Fruit fly (Drosophila melanogaster) whole organism, prepupa: ENCODE data around the gene vers.
A peak's percentile ranks its signal among the peaks of the same experiment; 100 is the strongest.

Source experiments
- Blimp-1 ChIP-seq: fragments of 200-800 bp; sonication (Bioruptor generic); optimal IDR thresholded peaks from 3 replicates; lab custom pipeline; 2017; ENCODE audit warnings: missing biosample characterization, missing genetic modification characterization, mild to moderate bottlenecking, moderate library complexity, missing genetic modification reagents
- CG10631 ChIP-seq: fragments of 200-800 bp; sonication (Bioruptor generic); optimal IDR thresholded peaks from 2 replicates; lab custom pipeline; 2016; ENCODE audit warnings: missing biosample characterization, missing genetic modification characterization
- CG11762 ChIP-seq: fragments of 200-800 bp; sonication (Bioruptor generic); optimal IDR thresholded peaks from 3 replicates; lab custom pipeline; 2016; ENCODE audit warnings: missing biosample characterization, missing genetic modification characterization; ENCODE audit not compliant: insufficient read depth
- CG11902 ChIP-seq: fragments of 200-800 bp; sonication (Bioruptor generic); optimal IDR thresholded peaks from 3 replicates; lab custom pipeline; 2016; ENCODE audit warnings: missing biosample characterization, missing genetic modification characterization
- CG15336 ChIP-seq: fragments of 200-800 bp; sonication (Bioruptor generic); IDR thresholded peaks from 2 replicates; pipeline ENCODE4 v1.3.6; 2022; ENCODE audit warnings: missing biosample characterization, missing genetic modification characterization
- CG1621 ChIP-seq: fragments of 200-800 bp; sonication (Bioruptor generic); optimal IDR thresholded peaks from 3 replicates; lab custom pipeline; 2018; ENCODE audit warnings: missing biosample characterization, mild to moderate bottlenecking, missing genetic modification characterization
- CG16779 ChIP-seq: fragments of 200-800 bp; sonication (Bioruptor generic); optimal IDR thresholded peaks from 3 replicates; lab custom pipeline; 2017; ENCODE audit warnings: missing biosample characterization, mild to moderate bottlenecking, missing genetic modification characterization
- CG3032 ChIP-seq: fragments of 200-800 bp; optimal IDR thresholded peaks from 2 replicates; lab custom pipeline; 2019; ENCODE audit warnings: missing biosample characterization, mild to moderate bottlenecking, missing genetic modification characterization, moderate library complexity
- CG31627 ChIP-seq: fragments of 200-800 bp; sonication (Bioruptor generic); optimal IDR thresholded peaks from 3 replicates; lab custom pipeline; 2016; ENCODE audit warnings: missing biosample characterization, missing genetic modification characterization
- CG3919 ChIP-seq: fragments of 200-800 bp; sonication (Bioruptor generic); optimal IDR thresholded peaks from 3 replicates; lab custom pipeline; 2016; ENCODE audit warnings: missing biosample characterization, missing genetic modification characterization
- CG6163 ChIP-seq: fragments of 200-800 bp; sonication (Bioruptor generic); IDR thresholded peaks from 3 replicates; pipeline ENCODE4 v1.3.6; 2022; ENCODE audit warnings: missing biosample characterization, missing genetic modification characterization
- CG6808 ChIP-seq: fragments of 200-800 bp; sonication (Bioruptor generic); optimal IDR thresholded peaks from 3 replicates; lab custom pipeline; 2017; ENCODE audit warnings: missing biosample characterization, missing genetic modification characterization, mild to moderate bottlenecking, moderate library complexity, missing genetic modification reagents
- CG6854 ChIP-seq: fragments of 200-800 bp; sonication (Bioruptor generic); optimal IDR thresholded peaks from 2 replicates; lab custom pipeline; 2017; ENCODE audit warnings: missing biosample characterization, mild to moderate bottlenecking, missing genetic modification characterization
- CG7368 ChIP-seq: fragments of 200-800 bp; sonication (Bioruptor generic); optimal IDR thresholded peaks from 3 replicates; lab custom pipeline; 2016; ENCODE audit warnings: missing biosample characterization, missing genetic modification characterization
- CG9139 ChIP-seq: fragments of 200-800 bp; sonication (Bioruptor generic); optimal IDR thresholded peaks from 3 replicates; lab custom pipeline; 2017; ENCODE audit warnings: missing biosample characterization, mild to moderate bottlenecking, missing genetic modification characterization
- Eip78C ChIP-seq: fragments of 200-800 bp; sonication (Bioruptor generic); peaks from one replicate; lab custom pipeline; 2016; ENCODE audit warnings: missing biosample characterization, missing genetic modification characterization
- Lpt ChIP-seq: fragments of 200-800 bp; sonication (Bioruptor generic); optimal IDR thresholded peaks from 3 replicates; lab custom pipeline; 2016; ENCODE audit warnings: missing biosample characterization, missing genetic modification characterization
- Met ChIP-seq: fragments of 200-800 bp; sonication (Bioruptor generic); optimal IDR thresholded peaks from 3 replicates; lab custom pipeline; 2016; ENCODE audit warnings: missing biosample characterization, missing genetic modification characterization
- OdsH ChIP-seq: fragments of 200-800 bp; sonication (Bioruptor generic); optimal IDR thresholded peaks from 3 replicates; lab custom pipeline; 2016; ENCODE audit warnings: missing biosample characterization, missing genetic modification characterization
- Sox102F ChIP-seq: fragments of 200-800 bp; sonication (Bioruptor generic); optimal IDR thresholded peaks from 2 replicates; lab custom pipeline; 2016; ENCODE audit warnings: missing biosample characterization, mild to moderate bottlenecking, missing genetic modification characterization
- Sox14 ChIP-seq: fragments of 200-800 bp; sonication (Bioruptor generic); optimal IDR thresholded peaks from 3 replicates; lab custom pipeline; 2016; ENCODE audit warnings: missing biosample characterization, missing genetic modification characterization
- acj6 ChIP-seq: fragments of 200-800 bp; sonication (Bioruptor generic); optimal IDR thresholded peaks from 3 replicates; lab custom pipeline; 2016; ENCODE audit warnings: missing biosample characterization, missing genetic modification characterization
- dac ChIP-seq: fragments of 200-800 bp; sonication (Bioruptor generic); optimal IDR thresholded peaks from 2 replicates; lab custom pipeline; 2017; ENCODE audit warnings: missing biosample characterization, mild to moderate bottlenecking, missing genetic modification characterization
- dsx ChIP-seq: fragments of 200-800 bp; optimal IDR thresholded peaks from 3 replicates; lab custom pipeline; 2019; ENCODE audit warnings: missing biosample characterization, mild to moderate bottlenecking, missing genetic modification characterization, moderate library complexity; ENCODE audit not compliant: poor library complexity, severe bottlenecking
- esn ChIP-seq: fragments of 200-800 bp; sonication (Bioruptor generic); optimal IDR thresholded peaks from 2 replicates; lab custom pipeline; 2016; ENCODE audit warnings: missing biosample characterization, mild to moderate bottlenecking, missing genetic modification characterization, moderate library complexity
- fd59A ChIP-seq: fragments of 200-800 bp; sonication (Bioruptor generic); optimal IDR thresholded peaks from 2 replicates; lab custom pipeline; 2017; ENCODE audit warnings: missing biosample characterization, mild to moderate bottlenecking, missing genetic modification characterization, missing genetic modification reagents
- fkh ChIP-seq: fragments of 200-800 bp; sonication (Bioruptor generic); optimal IDR thresholded peaks from 3 replicates; lab custom pipeline; 2017; ENCODE audit warnings: missing biosample characterization, mild to moderate bottlenecking, missing genetic modification characterization, moderate library complexity
- pdm3 ChIP-seq: fragments of 200-800 bp; sonication (Bioruptor generic); optimal IDR thresholded peaks from 3 replicates; lab custom pipeline; 2016; ENCODE audit warnings: missing biosample characterization, missing genetic modification characterization
- salr ChIP-seq, 2 experiments: fragments of 200-800 bp; sonication (Bioruptor generic); optimal IDR thresholded peaks; 3 replicates each; lab custom pipeline; 2016 to 2018; ENCODE audit warnings: missing biosample characterization in 2 of 2, missing genetic modification characterization in 2 of 2, mild to moderate bottlenecking in 1 of 2
- spab ChIP-seq: fragments of 200-800 bp; sonication (Bioruptor generic); optimal IDR thresholded peaks from 2 replicates; lab custom pipeline; 2017; ENCODE audit warnings: missing biosample characterization, mild to moderate bottlenecking, missing genetic modification characterization, missing genetic modification reagents
- ss ChIP-seq, 2 experiments: fragments of 200-800 bp; sonication (Bioruptor generic); optimal IDR thresholded peaks; 2 replicates in 1 of 2; 3 replicates in 1 of 2; lab custom pipeline; 2017 to 2018; ENCODE audit warnings: mild to moderate bottlenecking in 2 of 2, missing biosample characterization in 2 of 2, missing genetic modification characterization in 2 of 2, moderate library complexity in 1 of 2
- svp ChIP-seq: fragments of 200-800 bp; sonication (Bioruptor generic); peaks from one replicate; lab custom pipeline; 2016; ENCODE audit warnings: missing biosample characterization, missing genetic modification characterization
- vri ChIP-seq: fragments of 200-800 bp; sonication (Bioruptor generic); optimal IDR thresholded peaks from 3 replicates; lab custom pipeline; 2016; ENCODE audit warnings: missing biosample characterization, mild to moderate bottlenecking, missing genetic modification characterization

The vers gene

DNA sequence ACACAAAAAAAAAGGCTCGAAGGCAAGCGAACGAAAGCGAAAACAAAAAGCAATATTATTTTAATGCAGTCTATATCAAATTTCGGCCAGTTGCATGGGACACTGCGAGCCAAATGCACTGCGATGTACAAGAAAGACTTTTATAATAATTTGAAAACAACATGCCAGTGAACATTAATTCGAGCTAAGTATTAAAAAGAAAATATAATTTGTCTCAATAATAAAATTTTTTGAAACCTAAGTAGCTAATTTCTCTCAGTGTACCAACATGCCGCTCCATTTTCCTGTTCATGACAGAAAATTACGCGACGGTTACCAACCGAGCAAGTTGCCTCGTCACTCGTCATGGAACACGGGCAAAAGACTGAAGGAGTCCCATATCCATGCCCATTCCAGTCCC, 38.6 kb upstream of the vers start (continued):
- TF ChIP-seq salr (GFP tag; optimal IDR thresholded peaks at IDR 0.05; lab: Kevin White, UChicago) (peak; percentile 34 to 82), dac (GFP tag; lab: Kevin White, UChicago) (peak; percentile 51), CG11762 (peak; percentile 70), svp (GFP tag; lab: Kevin White, UChicago) (peak; percentile 86), CG16779 (peak; percentile 53), Lpt (GFP tag; lab: Kevin White, UChicago) (peak; percentile 76), CG15336 (GFP tag; lab: Robert Waterston, UW) (peak; percentile 90), CG3032 (peak; percentile 71)

DNA sequence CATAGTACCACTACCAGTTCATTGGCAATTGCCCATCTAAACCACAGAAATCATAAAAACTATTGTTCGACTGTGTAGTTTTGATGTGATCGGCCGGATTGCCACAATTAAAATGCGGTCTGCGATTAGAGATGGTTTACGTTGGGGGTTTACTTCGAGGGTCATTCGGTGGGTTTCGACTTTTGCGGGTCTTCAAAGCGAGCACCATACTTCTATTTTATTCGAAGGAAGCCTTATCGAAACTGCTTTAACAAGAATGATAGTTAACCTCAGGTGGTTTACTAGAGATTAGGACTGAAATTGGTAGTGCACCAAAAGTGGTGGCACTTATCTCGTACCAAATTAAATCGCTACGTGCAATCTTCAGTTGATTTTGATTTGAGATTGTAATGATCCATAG, 37.9 kb upstream of the vers start:
- TF ChIP-seq CG6854 (GFP tag; lab: Kevin White, UChicago) (no peak), CG16779 (no peak), CG10631 (GFP tag; lab: Kevin White, UChicago) (no peak), CG3032 (no peak), pdm3 (GFP tag; lab: Kevin White, UChicago) (no peak), svp (GFP tag; lab: Kevin White, UChicago) (no peak), dsx (GFP tag; lab: Kevin White, UChicago) (no peak), CG11902 (GFP tag; lab: Kevin White, UChicago) (no peak), dac (GFP tag; lab: Kevin White, UChicago) (no peak), Eip78C (no peak), acj6 (no peak), CG15336 (GFP tag; lab: Robert Waterston, UW) (no peak), CG1621 (no peak), Sox14 (GFP tag; lab: Kevin White, UChicago) (no peak), spab (GFP tag; lab: Kevin White, UChicago) (no peak), CG11762 (no peak), salr (GFP tag; optimal IDR thresholded peaks at IDR 0.05; lab: Kevin White, UChicago) (no peak), fkh (GFP tag; lab: Kevin White, UChicago) (no peak), CG3919 (GFP tag; lab: Kevin White, UChicago) (no peak), vri (GFP tag; lab: Kevin White, UChicago) (no peak)
- TF ChIP-seq, all 60 proteins: peak for 0

DNA sequence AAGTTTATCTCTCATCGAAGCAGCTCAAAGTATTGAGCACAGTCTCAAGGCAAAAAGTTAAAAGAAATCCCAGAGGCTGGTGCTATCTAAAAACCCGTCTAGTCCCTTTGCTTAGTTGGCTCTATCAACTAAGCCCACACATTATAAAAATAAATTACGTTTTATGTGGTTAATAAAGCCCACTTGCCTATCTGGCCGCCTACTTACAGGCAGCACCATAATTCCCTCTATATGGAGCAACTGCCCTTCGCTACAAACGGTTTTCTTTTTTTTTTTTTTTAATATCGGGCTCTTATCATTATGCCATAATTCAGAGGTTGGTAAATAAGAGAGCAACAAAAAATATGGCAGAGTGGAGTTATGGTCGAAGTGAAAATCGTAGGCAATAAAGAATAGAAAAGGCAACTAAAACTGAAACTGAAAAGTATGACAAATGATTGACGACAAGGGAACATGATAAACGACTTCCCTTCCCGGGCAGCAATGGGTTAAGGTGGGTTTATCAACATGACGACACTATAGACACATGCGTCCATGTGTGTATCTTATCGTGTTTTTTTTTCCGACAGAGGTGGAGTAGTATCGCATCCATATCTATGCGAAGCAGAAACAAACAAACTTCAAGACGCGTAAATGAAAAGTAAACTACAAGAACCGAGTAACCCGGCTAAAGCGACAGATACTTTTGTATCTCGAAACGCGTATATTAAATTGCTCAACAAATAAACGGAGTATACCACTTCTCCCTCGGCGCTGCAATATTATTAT, 37.2 kb upstream of the vers start:
- TF ChIP-seq OdsH (GFP tag; lab: Kevin White, UChicago): no peak
- TF ChIP-seq CG9139 (GFP tag; lab: Kevin White, UChicago): peak; percentile 25
- TF ChIP-seq CG3032: no peak
- peak; percentile 38 for TF ChIP-seq svp (GFP tag; lab: Kevin White, UChicago)
- TF ChIP-seq fkh (GFP tag; lab: Kevin White, UChicago): peak; percentile 91
- TF ChIP-seq Lpt (GFP tag; lab: Kevin White, UChicago): no peak
- TF ChIP-seq CG7368 (GFP tag; lab: Kevin White, UChicago): no peak
- TF ChIP-seq Met (GFP tag; lab: Kevin White, UChicago): no peak
- no peak for TF ChIP-seq CG11762
- no peak for TF ChIP-seq CG15336 (GFP tag; lab: Robert Waterston, UW)
- no peak for TF ChIP-seq CG6163
- TF ChIP-seq ss (GFP tag; optimal IDR thresholded peaks at IDR 0.05; lab: Kevin White, UChicago): peak; percentile 28 to 54
- TF ChIP-seq esn (GFP tag; lab: Kevin White, UChicago): no peak
- TF ChIP-seq fd59A (GFP tag; lab: Kevin White, UChicago): no peak
- TF ChIP-seq CG6808 (GFP tag; lab: Kevin White, UChicago): peak; percentile 28
- TF ChIP-seq Eip78C: peak; percentile 69
- no peak for TF ChIP-seq CG3919 (GFP tag; lab: Kevin White, UChicago)

DNA sequence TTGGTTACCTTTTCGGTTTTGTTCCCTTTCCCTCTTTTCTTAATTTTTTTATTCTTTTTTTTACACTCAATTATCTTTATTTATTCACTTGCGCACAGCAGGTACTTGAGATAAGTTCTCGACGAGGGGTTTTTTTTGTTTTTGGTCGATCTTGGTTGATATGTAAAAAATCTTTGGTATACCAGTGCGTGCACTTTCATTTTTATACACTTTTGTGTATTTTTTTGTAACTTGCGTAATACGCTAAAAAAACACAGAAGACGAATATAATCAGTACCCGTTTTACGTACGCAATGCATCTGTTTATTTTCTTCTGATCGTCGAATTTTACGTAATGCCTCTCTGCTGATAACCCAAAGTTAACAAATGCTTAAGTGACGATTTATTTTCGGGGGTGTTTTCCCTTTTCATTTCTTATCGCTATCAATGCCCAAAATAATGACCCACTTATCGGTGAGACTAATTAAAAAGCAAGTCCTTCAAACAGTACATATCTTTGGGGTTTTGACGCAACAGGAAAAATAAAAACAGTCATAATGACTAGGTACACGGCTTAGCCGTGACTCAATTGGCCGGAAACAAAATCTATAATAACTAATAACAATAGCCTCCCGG, 36.5 kb upstream of the vers start:
- TF ChIP-seq Sox102F (GFP tag; lab: Kevin White, UChicago) (peak; percentile 25), ss (GFP tag; optimal IDR thresholded peaks at IDR 0.05; lab: Kevin White, UChicago) (no peak), vri (GFP tag; lab: Kevin White, UChicago) (peak; percentile 95), Met (GFP tag; lab: Kevin White, UChicago) (no peak), Blimp-1 (GFP tag; lab: Kevin White, UChicago) (peak; percentile 70), Eip78C (peak; percentile 38), CG31627 (GFP tag; lab: Kevin White, UChicago) (no peak), svp (GFP tag; lab: Kevin White, UChicago) (peak; percentile 22), fd59A (GFP tag; lab: Kevin White, UChicago) (no peak)
